Worm (Caenorhabditis elegans) whole organism, L4 larva: ENCODE results near the gene dnpp-1.

ENCODE experiments used
- ceh-28 ChIP-seq: fragments of 150-350 bp; optimal IDR thresholded peaks from 2 replicates; lab custom pipeline; 2014; ENCODE audit warnings: missing biosample characterization, missing genetic modification reagents, missing genetic modification characterization
- ceh-32 ChIP-seq: sonication (generic microtip); optimal IDR thresholded peaks from 2 replicates; lab custom pipeline; 2016; ENCODE audit warnings: mild to moderate bottlenecking, missing genetic modification characterization, missing compliant biosample characterization; ENCODE audit not compliant: poor library complexity
- duxl-1 ChIP-seq: sonication (generic microtip); optimal IDR thresholded peaks from 2 replicates; lab custom pipeline; 2016; ENCODE audit warnings: mild to moderate bottlenecking, missing genetic modification characterization, moderate library complexity, missing compliant biosample characterization; ENCODE audit not compliant: poor library complexity
- lin-39 ChIP-seq: fragments of 150-350 bp; optimal IDR thresholded peaks from 2 replicates; lab custom pipeline; 2014; ENCODE audit warnings: missing biosample characterization, missing genetic modification reagents, missing genetic modification characterization
- nhr-11 ChIP-seq: fragments of 150-350 bp; optimal IDR thresholded peaks from 2 replicates; lab custom pipeline; 2014; ENCODE audit warnings: missing biosample characterization, missing genetic modification characterization
- nhr-28 ChIP-seq: fragments of 150-350 bp; optimal IDR thresholded peaks from 2 replicates; lab custom pipeline; 2014; ENCODE audit warnings: missing biosample characterization, missing genetic modification characterization
- nhr-76 ChIP-seq: fragments of 150-350 bp; optimal IDR thresholded peaks from 2 replicates; lab custom pipeline; 2014; ENCODE audit warnings: missing biosample characterization, missing genetic modification characterization
- pha-4 ChIP-seq, 2 experiments: fragments of 150-350 bp in 1 of 2; fragments of 200-800 bp in 1 of 2; sonication (Bioruptor generic) in 1 of 2; IDR thresholded peaks in 1 of 2; optimal IDR thresholded peaks in 1 of 2; 2 replicates each; pipeline versions ENCODE4 v1.3.6 to Lab custom; 2014 to 2022; ENCODE audit warnings: missing genetic modification characterization in 2 of 2, missing genetic modification reagents in 2 of 2, missing biosample characterization in 1 of 2, missing compliant biosample characterization in 1 of 2
- php-3 ChIP-seq: fragments of 200-800 bp; sonication (Bioruptor generic); IDR thresholded peaks from 2 replicates; pipeline ENCODE4 v1.3.6; 2022; ENCODE audit warnings: missing genetic modification reagents, missing genetic modification characterization, missing compliant biosample characterization
- snpc-4 ChIP-seq: fragments of 150-350 bp; optimal IDR thresholded peaks from 2 replicates; lab custom pipeline; 2014; ENCODE audit warnings: missing biosample characterization, missing genetic modification characterization
- spr-1 ChIP-seq: sonication (generic microtip); optimal IDR thresholded peaks from 2 replicates; lab custom pipeline; 2016; ENCODE audit warnings: mild to moderate bottlenecking, missing genetic modification characterization, missing compliant biosample characterization
- zag-1 ChIP-seq: fragments of 150-350 bp; optimal IDR thresholded peaks from 2 replicates; lab custom pipeline; 2014; ENCODE audit warnings: missing biosample characterization, missing genetic modification characterization
- zip-2 ChIP-seq: fragments of 150-350 bp; optimal IDR thresholded peaks from 2 replicates; lab custom pipeline; 2014; ENCODE audit warnings: missing biosample characterization, missing genetic modification characterization
- ztf-7 ChIP-seq: fragments of 150-350 bp; optimal IDR thresholded peaks from 2 replicates; lab custom pipeline; 2014; ENCODE audit warnings: missing biosample characterization, missing genetic modification characterization

DNA sequence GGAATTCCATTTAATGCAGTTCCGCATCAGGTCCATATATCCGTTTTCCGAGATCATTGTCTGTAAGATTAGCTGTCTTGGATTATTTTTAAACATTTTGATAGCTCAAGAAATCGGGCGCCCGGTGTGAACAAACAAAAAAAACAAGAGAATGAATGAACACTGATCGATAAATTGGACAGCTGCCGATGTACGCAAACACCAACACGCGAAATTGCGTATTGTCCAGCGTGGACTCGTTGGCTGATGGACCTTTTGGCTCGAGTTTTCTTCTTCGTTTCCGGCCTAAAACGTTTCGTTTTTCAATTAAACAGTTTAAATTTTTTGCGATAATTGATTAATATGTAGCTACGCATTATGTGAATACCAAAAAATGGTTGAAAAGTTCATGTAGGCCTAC, 42.5 kb upstream of the dnpp-1 start, which contains the start of gene dpff-1:
- TF ChIP-seq nhr-28 (tag; lab: Kevin White, UChicago) (no peak), zag-1 (no peak), lin-39 (tag; lab: Kevin White, UChicago) (no peak), zip-2 (no peak), spr-1 (tag; lab: Kevin White, UChicago) (no peak), duxl-1 (tag; lab: Kevin White, UChicago) (no peak), snpc-4 (tag; lab: Kevin White, UChicago) (no peak), ceh-32 (tag; lab: Kevin White, UChicago) (no peak), nhr-76 (no peak), pha-4 (GFP tag; IDR thresholded peaks at IDR 0.05; lab: Robert Waterston, UW) (no peak), pha-4 (tag; optimal IDR thresholded peaks at IDR 0.05; lab: Kevin White, UChicago) (no peak), ztf-7 (no peak), nhr-11 (tag; lab: Kevin White, UChicago) (no peak), php-3 (GFP tag; lab: Robert Waterston, UW) (no peak), ceh-28 (tag; lab: Kevin White, UChicago) (no peak)
